Worm (Caenorhabditis elegans) whole organism, L4 larva: Measurements from ENCODE around the gene nhr-115.

Source experiments
- F10B5.3 ChIP-seq: sonication (generic microtip); optimal IDR thresholded peaks from 2 replicates; lab custom pipeline; 2016; ENCODE audit warnings: mild to moderate bottlenecking, missing genetic modification characterization, missing compliant biosample characterization
- ceh-44 ChIP-seq: fragments of 200-800 bp; sonication (Bioruptor generic); IDR thresholded peaks from 2 replicates; pipeline ENCODE4 v1.3.6; 2022; ENCODE audit warnings: missing genetic modification reagents, missing genetic modification characterization, missing compliant biosample characterization
- ceh-82 ChIP-seq: sonication (generic microtip); optimal IDR thresholded peaks from 2 replicates; lab custom pipeline; 2017; ENCODE audit warnings: missing biosample characterization, missing genetic modification characterization
- cey-2 ChIP-seq: sonication (generic microtip); optimal IDR thresholded peaks from 3 replicates; lab custom pipeline; 2017; ENCODE audit warnings: missing genetic modification characterization, mild to moderate bottlenecking, missing compliant biosample characterization, antibody characterized with exemption, borderline replicate concordance; ENCODE audit not compliant: insufficient read depth
- dpl-1 ChIP-seq: fragments of 150-350 bp; optimal IDR thresholded peaks from 2 replicates; lab custom pipeline; 2014; ENCODE audit warnings: missing biosample characterization, missing genetic modification reagents, missing genetic modification characterization
- duxl-1 ChIP-seq: sonication (generic microtip); optimal IDR thresholded peaks from 2 replicates; lab custom pipeline; 2016; ENCODE audit warnings: mild to moderate bottlenecking, missing genetic modification characterization, moderate library complexity, missing compliant biosample characterization; ENCODE audit not compliant: poor library complexity
- egl-43 ChIP-seq: fragments of 200-800 bp; sonication (Bioruptor generic); IDR thresholded peaks from 2 replicates; pipeline ENCODE4 v1.3.6; 2022; ENCODE audit warnings: missing genetic modification reagents, missing genetic modification characterization, missing compliant biosample characterization
- lin-39 ChIP-seq: fragments of 150-350 bp; optimal IDR thresholded peaks from 2 replicates; lab custom pipeline; 2014; ENCODE audit warnings: missing biosample characterization, missing genetic modification reagents, missing genetic modification characterization
- nhr-237 ChIP-seq: sonication (generic microtip); optimal IDR thresholded peaks from 2 replicates; lab custom pipeline; 2017; ENCODE audit warnings: missing biosample characterization, missing genetic modification characterization
- pha-4 ChIP-seq, 2 experiments: fragments of 150-350 bp in 1 of 2; fragments of 200-800 bp in 1 of 2; sonication (Bioruptor generic) in 1 of 2; IDR thresholded peaks in 1 of 2; optimal IDR thresholded peaks in 1 of 2; 2 replicates each; pipeline versions ENCODE4 v1.3.6 to Lab custom; 2014 to 2022; ENCODE audit warnings: missing genetic modification characterization in 2 of 2, missing genetic modification reagents in 2 of 2, missing biosample characterization in 1 of 2, missing compliant biosample characterization in 1 of 2
- set-16 ChIP-seq: fragments of 200-800 bp; sonication (Bioruptor generic); IDR thresholded peaks from 2 replicates; pipeline ENCODE4 v1.3.6; 2022; ENCODE audit warnings: missing genetic modification reagents, missing genetic modification characterization, missing compliant biosample characterization
- snpc-4 ChIP-seq: fragments of 150-350 bp; optimal IDR thresholded peaks from 2 replicates; lab custom pipeline; 2014; ENCODE audit warnings: missing biosample characterization, missing genetic modification characterization
- unc-130 ChIP-seq: sonication (generic microtip); optimal IDR thresholded peaks from 2 replicates; lab custom pipeline; 2016; ENCODE audit warnings: missing genetic modification reagents, missing genetic modification characterization, missing compliant biosample characterization

DNA sequence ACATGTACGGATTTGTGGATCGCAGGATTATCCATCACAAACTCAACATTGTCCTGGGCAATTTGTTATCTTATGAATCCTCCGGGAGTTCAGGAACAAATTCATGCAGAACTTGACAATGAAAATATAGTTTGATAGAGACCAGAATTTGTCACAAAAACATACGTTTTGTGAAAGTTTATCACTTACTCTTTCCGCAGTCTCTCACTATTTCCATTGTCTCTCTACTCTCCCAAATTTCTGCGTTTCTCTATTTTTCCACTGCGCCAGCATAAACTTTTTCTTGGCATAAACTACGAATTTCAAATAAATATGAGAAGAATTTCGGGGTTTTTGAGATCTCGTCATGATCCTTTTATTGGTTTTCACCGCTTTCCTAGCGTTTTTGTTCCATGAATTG, 49.7 kb upstream of the nhr-115 start, which contains the start of gene cyp-33C3:
- no peak for TF ChIP-seq ceh-82 (tag; lab: Kevin White, UChicago)
- TF ChIP-seq cey-2: no peak
- no peak for TF ChIP-seq dpl-1 (GFP tag; lab: Kevin White, UChicago)
- no peak for TF ChIP-seq F10B5.3
- TF ChIP-seq pha-4 (GFP tag; IDR thresholded peaks at IDR 0.05; lab: Robert Waterston, UW): no peak
- TF ChIP-seq pha-4 (tag; optimal IDR thresholded peaks at IDR 0.05; lab: Kevin White, UChicago): no peak
- no peak for TF ChIP-seq snpc-4 (tag; lab: Kevin White, UChicago)
- no peak for TF ChIP-seq egl-43 (GFP tag; lab: Robert Waterston, UW)
- no peak for TF ChIP-seq lin-39 (tag; lab: Kevin White, UChicago)
- no peak for TF ChIP-seq set-16 (GFP tag; lab: Robert Waterston, UW)
- TF ChIP-seq unc-130 (GFP tag; lab: Kevin White, UChicago): no peak
- TF ChIP-seq nhr-237: no peak
- no peak for TF ChIP-seq ceh-44
- no peak for TF ChIP-seq duxl-1 (tag; lab: Kevin White, UChicago)
